Worm (Caenorhabditis elegans) whole organism, late embryonic: Measurements from ENCODE around the gene sru-21.
"Not testable (repeated sequence)": the region's sequence is repeated elsewhere in the genome, so short reads cannot be mapped to it uniquely, and the experiment has no call there.

Experiments used
- C38D4.7 ChIP-seq: fragments of 200-800 bp; sonication (Bioruptor generic); optimal IDR thresholded peaks from 2 replicates; lab custom pipeline; 2018; ENCODE audit warnings: mild to moderate bottlenecking, missing genetic modification characterization, moderate library complexity, missing compliant biosample characterization
- F13H6.1 ChIP-seq: sonication (generic microtip); optimal IDR thresholded peaks from 2 replicates; lab custom pipeline; 2016; ENCODE audit warnings: missing genetic modification characterization, missing compliant biosample characterization
- K02D7.2 ChIP-seq: sonication (generic microtip); optimal IDR thresholded peaks from 2 replicates; lab custom pipeline; 2017; ENCODE audit warnings: mild to moderate bottlenecking, missing genetic modification characterization, missing compliant biosample characterization
- Y22D7AL.16 ChIP-seq: sonication (generic microtip); optimal IDR thresholded peaks from 2 replicates; lab custom pipeline; 2016; ENCODE audit warnings: missing genetic modification characterization, missing compliant biosample characterization
- ahr-1 ChIP-seq: sonication (generic microtip); optimal IDR thresholded peaks from 2 replicates; lab custom pipeline; 2016; ENCODE audit warnings: missing genetic modification characterization, missing compliant biosample characterization
- ama-1 ChIP-seq: fragments of 150-350 bp; optimal IDR thresholded peaks from 2 replicates; lab custom pipeline; 2014
- ceh-14 ChIP-seq: sonication (generic microtip); optimal IDR thresholded peaks from 2 replicates; lab custom pipeline; 2016; ENCODE audit warnings: missing genotype, missing genetic modification characterization, missing compliant biosample characterization
- ceh-22 ChIP-seq: sonication (generic microtip); optimal IDR thresholded peaks from 2 replicates; lab custom pipeline; 2017; ENCODE audit warnings: missing biosample characterization, missing genetic modification characterization
- ceh-30 ChIP-seq: fragments of 150-350 bp; optimal IDR thresholded peaks from 2 replicates; lab custom pipeline; 2014; ENCODE audit warnings: missing biosample characterization, missing genetic modification characterization
- ceh-31 ChIP-seq: sonication (generic microtip); optimal IDR thresholded peaks from 2 replicates; lab custom pipeline; 2016; ENCODE audit warnings: missing genetic modification characterization, missing compliant biosample characterization
- ceh-45 ChIP-seq: fragments of 200-800 bp; sonication (Bioruptor generic); IDR thresholded peaks from 2 replicates; pipeline ENCODE4 v1.3.6; 2022; ENCODE audit warnings: missing genetic modification reagents, missing genetic modification characterization, missing compliant biosample characterization
- ceh-48 ChIP-seq: sonication (generic microtip); optimal IDR thresholded peaks from 2 replicates; lab custom pipeline; 2016; ENCODE audit warnings: missing genetic modification characterization, inconsistent platforms, missing compliant biosample characterization
- ceh-6 ChIP-seq: fragments of 200-800 bp; sonication (Bioruptor generic); optimal IDR thresholded peaks from 2 replicates; lab custom pipeline; 2018; ENCODE audit warnings: mild to moderate bottlenecking, missing genetic modification characterization, missing compliant biosample characterization
- ceh-9 ChIP-seq: sonication (generic microtip); optimal IDR thresholded peaks from 2 replicates; lab custom pipeline; 2016; ENCODE audit warnings: mild to moderate bottlenecking, missing genetic modification characterization, inconsistent platforms, missing compliant biosample characterization
- elt-4 ChIP-seq: sonication (generic microtip); optimal IDR thresholded peaks from 2 replicates; lab custom pipeline; 2016; ENCODE audit warnings: missing genetic modification characterization, missing compliant biosample characterization
- ets-4 ChIP-seq: sonication (generic microtip); optimal IDR thresholded peaks from 2 replicates; lab custom pipeline; 2016; ENCODE audit warnings: missing genetic modification characterization, missing compliant biosample characterization
- eyg-1 ChIP-seq: sonication (generic microtip); optimal IDR thresholded peaks from 2 replicates; lab custom pipeline; 2016; ENCODE audit warnings: missing genotype, missing genetic modification characterization, missing compliant biosample characterization
- fkh-10 ChIP-seq: fragments of 150-350 bp; optimal IDR thresholded peaks from 2 replicates; lab custom pipeline; 2014; ENCODE audit warnings: missing biosample characterization, missing genetic modification reagents, missing genetic modification characterization
- fkh-6 ChIP-seq: sonication (generic microtip); optimal IDR thresholded peaks from 2 replicates; lab custom pipeline; 2016; ENCODE audit warnings: missing genetic modification characterization, missing compliant biosample characterization
- gmeb-2 ChIP-seq: sonication (generic microtip); optimal IDR thresholded peaks from 2 replicates; lab custom pipeline; 2016; ENCODE audit warnings: missing genetic modification characterization, inconsistent platforms, missing compliant biosample characterization
- hlh-13 ChIP-seq: fragments of 200-800 bp; sonication (Bioruptor generic); optimal IDR thresholded peaks from 2 replicates; lab custom pipeline; 2018; ENCODE audit warnings: mild to moderate bottlenecking, missing genetic modification characterization, missing compliant biosample characterization
- hlh-6 ChIP-seq: sonication (generic microtip); optimal IDR thresholded peaks from 2 replicates; lab custom pipeline; 2016; ENCODE audit warnings: missing genotype, missing genetic modification characterization, missing compliant biosample characterization
- hlh-8 ChIP-seq: sonication (generic microtip); optimal IDR thresholded peaks from 2 replicates; lab custom pipeline; 2016; ENCODE audit warnings: missing genotype, missing genetic modification characterization, missing compliant biosample characterization
- lim-6 ChIP-seq: sonication (generic microtip); optimal IDR thresholded peaks from 2 replicates; lab custom pipeline; 2016; ENCODE audit warnings: missing genetic modification characterization, missing compliant biosample characterization
- madf-2 ChIP-seq: sonication (generic microtip); optimal IDR thresholded peaks from 2 replicates; lab custom pipeline; 2017; ENCODE audit warnings: missing genetic modification characterization, missing compliant biosample characterization
- mec-3 ChIP-seq: sonication (generic microtip); optimal IDR thresholded peaks from 2 replicates; lab custom pipeline; 2016; ENCODE audit warnings: borderline replicate concordance, missing genetic modification characterization, missing compliant biosample characterization
- nhr-11 ChIP-seq: fragments of 150-350 bp; optimal IDR thresholded peaks from 2 replicates; lab custom pipeline; 2014; ENCODE audit warnings: missing biosample characterization, missing genetic modification characterization
- nhr-232 ChIP-seq: sonication (generic microtip); optimal IDR thresholded peaks from 2 replicates; lab custom pipeline; 2016; ENCODE audit warnings: missing genetic modification characterization, missing compliant biosample characterization
- pat-9 ChIP-seq: fragments of 200-800 bp; sonication (Bioruptor generic); optimal IDR thresholded peaks from 2 replicates; lab custom pipeline; 2018; ENCODE audit warnings: mild to moderate bottlenecking, missing genetic modification characterization, moderate library complexity, missing compliant biosample characterization
- pha-2 ChIP-seq: sonication (generic microtip); optimal IDR thresholded peaks from 2 replicates; lab custom pipeline; 2017; ENCODE audit warnings: mild to moderate bottlenecking, missing genetic modification characterization, missing compliant biosample characterization
- pha-4 ChIP-seq: fragments of 150-350 bp; optimal IDR thresholded peaks from 2 replicates; lab custom pipeline; 2018; ENCODE audit warnings: missing biosample characterization, missing genetic modification reagents, missing genetic modification characterization
- ref-2 ChIP-seq: sonication (generic microtip); optimal IDR thresholded peaks from 2 replicates; lab custom pipeline; 2016; ENCODE audit warnings: missing genetic modification characterization, missing compliant biosample characterization
- rnt-1 ChIP-seq: sonication (generic microtip); optimal IDR thresholded peaks from 2 replicates; lab custom pipeline; 2016; ENCODE audit warnings: missing genetic modification characterization, missing compliant biosample characterization
- sdc-2 ChIP-seq: sonication (generic microtip); optimal IDR thresholded peaks from 2 replicates; lab custom pipeline; 2016; ENCODE audit warnings: missing genotype, missing genetic modification characterization, missing compliant biosample characterization
- sox-4 ChIP-seq: sonication (generic microtip); optimal IDR thresholded peaks from 2 replicates; lab custom pipeline; 2017; ENCODE audit warnings: mild to moderate bottlenecking, missing genetic modification characterization, inconsistent platforms, missing compliant biosample characterization
- syd-9 ChIP-seq: sonication (generic microtip); optimal IDR thresholded peaks from 2 replicates; lab custom pipeline; 2016; ENCODE audit warnings: mild to moderate bottlenecking, missing genetic modification characterization, moderate library complexity, missing compliant biosample characterization
- tbx-2 ChIP-seq: sonication (generic microtip); optimal IDR thresholded peaks from 2 replicates; lab custom pipeline; 2016; ENCODE audit warnings: missing genetic modification characterization, missing compliant biosample characterization
- tbx-7 ChIP-seq: sonication (generic microtip); optimal IDR thresholded peaks from 2 replicates; lab custom pipeline; 2016; ENCODE audit warnings: missing genotype, missing genetic modification characterization, missing compliant biosample characterization
- ttx-3 ChIP-seq: sonication (generic microtip); optimal IDR thresholded peaks from 2 replicates; lab custom pipeline; 2016; ENCODE audit warnings: missing genetic modification reagents, missing genetic modification characterization, missing compliant biosample characterization
- zip-5 ChIP-seq: sonication (generic microtip); optimal IDR thresholded peaks from 2 replicates; lab custom pipeline; 2016; ENCODE audit warnings: missing genetic modification characterization, missing compliant biosample characterization
- ztf-16 ChIP-seq: sonication (generic microtip); optimal IDR thresholded peaks from 2 replicates; lab custom pipeline; 2017; ENCODE audit warnings: missing genetic modification characterization, missing compliant biosample characterization

The sru-21 gene

DNA sequence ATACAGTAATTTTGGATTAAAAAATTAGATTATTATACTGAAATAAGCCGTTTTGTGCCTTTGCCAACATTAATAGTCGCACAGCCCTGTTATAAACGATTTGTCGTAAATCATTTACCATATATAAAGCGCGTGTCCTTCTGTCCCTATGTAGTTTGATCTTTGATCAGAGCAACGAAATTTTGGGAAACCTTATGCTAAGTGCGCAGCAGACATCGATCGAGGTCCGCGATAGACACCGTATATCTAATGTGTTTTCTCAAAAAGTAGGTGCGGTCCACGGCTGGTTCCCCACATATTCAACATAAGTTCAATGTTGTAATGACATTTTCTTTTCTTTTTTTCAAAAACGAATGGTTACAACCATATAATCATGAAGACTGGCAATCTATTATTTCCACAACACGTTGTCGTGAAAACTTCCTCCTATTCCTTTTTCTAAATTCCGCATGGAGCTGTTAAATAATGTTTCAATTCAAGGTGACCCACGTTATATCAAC lies 38.0 kb upstream of the sru-21 start, which contains the start of gene sru-9:
Gene sru-9 (plus strand): TSS at position 450 of the 500 bp plus-strand sequence.
- TF ChIP-seq ceh-9; pat-9 (tag; lab: Kevin White, UChicago); gmeb-2 (tag; lab: Kevin White, UChicago): not testable (repeated sequence)

ce11 chrIV:13591645-13592044 lies 34.9 kb upstream of the sru-21 start, which contains the start of gene tsp-5:
Gene tsp-5, minus strand, starts transcription at chrIV:13591745.
- TF ChIP-seq eyg-1, result no peak
- no peak for TF ChIP-seq ceh-48 (tag; lab: Kevin White, UChicago)
- no peak for TF ChIP-seq mec-3
- no peak for TF ChIP-seq gmeb-2 (tag; lab: Kevin White, UChicago)
- TF ChIP-seq nhr-232 (tag; lab: Kevin White, UChicago), result no peak
- TF ChIP-seq Y22D7AL.16 (tag; lab: Kevin White, UChicago), result no peak
- TF ChIP-seq zip-5 (tag; lab: Kevin White, UChicago), result no peak
- no peak for TF ChIP-seq pha-2
- no peak for TF ChIP-seq pha-4 (tag; lab: Kevin White, UChicago)
- TF ChIP-seq ama-1, result no peak
- no peak for TF ChIP-seq hlh-6 (tag; lab: Kevin White, UChicago)
- no peak for TF ChIP-seq tbx-7 (tag; lab: Kevin White, UChicago)
- TF ChIP-seq, all 69 proteins: peak for 0

DNA sequence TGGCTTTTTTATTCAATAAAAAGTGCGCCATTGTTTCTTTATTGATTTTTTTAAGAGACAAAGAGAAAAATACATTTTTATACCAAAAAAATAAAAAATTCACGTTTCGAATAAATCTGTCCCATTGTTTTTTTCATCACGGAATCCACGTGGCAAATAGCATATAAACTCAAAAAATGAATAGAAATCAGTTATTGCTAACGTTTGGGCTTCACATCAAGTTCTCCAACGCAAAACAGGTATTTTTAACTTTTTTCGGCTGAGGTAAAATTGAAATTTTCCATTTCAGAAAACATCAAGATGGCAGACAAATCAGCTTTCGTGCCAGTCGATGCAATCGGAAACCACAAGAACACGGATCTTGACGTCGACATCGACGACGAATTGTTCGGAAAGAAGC lies 33.2 kb upstream of the sru-21 start, which contains the start of gene Y45F10B.3:
Gene Y45F10B.3 (plus strand): TSS at position 301 of the 400 bp plus-strand sequence.
- no peak for TF ChIP-seq zip-5 (tag; lab: Kevin White, UChicago)
- no peak for TF ChIP-seq ztf-16 (tag; lab: Kevin White, UChicago)
- TF ChIP-seq hlh-13, result no peak
- no peak for TF ChIP-seq ets-4 (tag; lab: Kevin White, UChicago)
- TF ChIP-seq ttx-3 (tag; lab: Kevin White, UChicago), result no peak
- no peak for TF ChIP-seq ceh-22 (tag; lab: Kevin White, UChicago)
- TF ChIP-seq rnt-1 (tag; lab: Kevin White, UChicago), result no peak
- TF ChIP-seq ceh-45 (GFP tag; lab: Robert Waterston, UW), result no peak
- TF ChIP-seq nhr-11 (tag; lab: Kevin White, UChicago), result no peak
- no peak for TF ChIP-seq ref-2 (tag; lab: Kevin White, UChicago)
- no peak for TF ChIP-seq K02D7.2
- no peak for TF ChIP-seq F13H6.1 (tag; lab: Kevin White, UChicago)
- no peak for TF ChIP-seq C38D4.7 (GFP tag; lab: Kevin White, UChicago)

ce11 chrIV:13597813-13598212 lies 28.8 kb upstream of the sru-21 start, which contains the start of gene Y45F10B.9:
Gene Y45F10B.9, minus strand, starts transcription at chrIV:13597913.
- not testable (repeated sequence) for TF ChIP-seq zip-5, sox-4, ceh-14 (tag; lab: Kevin White, UChicago)

DNA sequence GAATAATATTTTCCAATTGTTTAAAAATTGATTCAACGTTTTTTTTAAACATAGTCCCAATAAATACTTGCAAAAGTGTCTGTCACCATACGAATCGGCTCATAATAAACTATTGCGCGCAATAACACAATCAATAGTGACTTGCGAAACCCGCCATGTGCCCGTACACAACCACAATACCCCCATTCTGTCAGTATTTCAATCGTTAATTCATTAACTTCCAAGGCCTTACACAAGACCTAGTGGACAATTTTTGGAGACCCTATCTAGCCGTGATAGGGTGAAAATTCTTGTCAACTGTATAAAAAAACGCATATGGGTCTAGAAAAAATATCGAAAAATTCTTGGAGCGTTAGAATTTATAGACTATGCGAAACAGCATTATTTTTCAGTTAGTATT lies 25.9 kb upstream of the sru-21 start:
- TF ChIP-seq elt-4 (no peak), tbx-2 (tag; lab: Kevin White, UChicago) (no peak), ahr-1 (no peak), lim-6 (tag; lab: Kevin White, UChicago) (no peak), ceh-9 (no peak), ceh-45 (GFP tag; lab: Robert Waterston, UW) (no peak), sdc-2 (tag; lab: Kevin White, UChicago) (no peak), fkh-10 (GFP tag; lab: Kevin White, UChicago) (no peak), pha-2 (no peak), ceh-30 (no peak), fkh-6 (tag; lab: Kevin White, UChicago) (no peak), madf-2 (tag; lab: Kevin White, UChicago) (no peak), ceh-14 (tag; lab: Kevin White, UChicago) (no peak), ceh-22 (tag; lab: Kevin White, UChicago) (no peak), eyg-1 (no peak), ceh-6 (GFP tag; lab: Kevin White, UChicago) (no peak), ceh-31 (tag; lab: Kevin White, UChicago) (no peak), hlh-8 (no peak), syd-9 (no peak)
